Worm (Caenorhabditis elegans): ENCODE measurements around the gene srbc-29.

The srbc-29 gene

DNA sequence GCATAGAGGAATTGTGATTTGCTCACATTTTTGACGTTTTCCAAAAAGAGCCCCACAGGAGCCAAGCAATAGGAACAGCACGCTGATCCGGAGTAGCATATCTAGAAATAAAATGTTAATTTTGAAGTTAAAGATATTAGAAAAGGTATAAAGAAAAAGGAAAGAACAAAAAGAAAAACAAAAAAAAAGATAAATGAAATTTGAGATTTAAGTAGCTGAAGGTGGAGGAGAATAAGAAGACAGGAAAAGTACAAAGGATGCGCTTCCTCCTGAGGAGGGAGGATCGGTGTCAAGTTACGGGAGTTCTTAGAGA lies 25.9 kb downstream of the srbc-29 start, which contains the start of gene cfz-2:
cfz-2 (minus strand) TSS at position 101 of the 313 bp plus-strand sequence.
- TF ChIP-seq cnd-1 (tag; optimal IDR thresholded peaks at IDR 0.05) (no peak), lin-32 (GFP tag; optimal IDR thresholded peaks at IDR 0.05) (no peak), ceh-83 (GFP tag; optimal IDR thresholded peaks at IDR 0.05) (no peak), elt-1 (tag; optimal IDR thresholded peaks at IDR 0.05; ENCODE audit: borderline replicate concordance, insufficient read depth) (no peak), nhr-2 (tag; optimal IDR thresholded peaks at IDR 0.05) (no peak), ces-1 (GFP tag; optimal IDR thresholded peaks at IDR 0.05) (no peak)

DNA sequence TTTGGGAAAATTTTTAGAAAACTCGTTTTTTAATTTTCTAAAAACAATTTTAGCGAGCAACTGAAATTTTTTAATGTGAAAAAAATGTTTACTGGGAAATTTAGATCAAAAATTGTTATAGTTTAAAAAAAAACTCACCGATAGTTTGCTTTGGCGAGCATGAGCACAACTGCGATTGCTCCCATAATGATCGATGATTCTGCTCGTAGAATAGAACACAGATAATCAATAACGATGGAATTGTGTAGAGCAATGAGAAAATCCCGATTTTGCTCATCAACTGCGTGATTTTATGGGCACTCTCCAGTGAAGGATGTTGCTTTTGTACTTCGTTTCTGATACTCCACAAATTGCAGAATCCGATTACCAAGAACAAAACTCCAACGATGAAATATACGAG lies 28.1 kb downstream of the srbc-29 start:
- TF ChIP-seq lin-13 (tag; optimal IDR thresholded peaks at IDR 0.05) (no peak), nhr-76 (tag; optimal IDR thresholded peaks at IDR 0.05) (no peak), unc-62 (GFP tag; optimal IDR thresholded peaks at IDR 0.05) (no peak), sptf-1 (tag; optimal IDR thresholded peaks at IDR 0.05) (no peak), ces-1 (GFP tag; optimal IDR thresholded peaks at IDR 0.05) (no peak), lsy-2 (tag; optimal IDR thresholded peaks at IDR 0.05) (no peak), tbx-8 (GFP tag; optimal IDR thresholded peaks at IDR 0.05) (no peak), nhr-237 (tag; optimal IDR thresholded peaks at IDR 0.05) (no peak)

DNA sequence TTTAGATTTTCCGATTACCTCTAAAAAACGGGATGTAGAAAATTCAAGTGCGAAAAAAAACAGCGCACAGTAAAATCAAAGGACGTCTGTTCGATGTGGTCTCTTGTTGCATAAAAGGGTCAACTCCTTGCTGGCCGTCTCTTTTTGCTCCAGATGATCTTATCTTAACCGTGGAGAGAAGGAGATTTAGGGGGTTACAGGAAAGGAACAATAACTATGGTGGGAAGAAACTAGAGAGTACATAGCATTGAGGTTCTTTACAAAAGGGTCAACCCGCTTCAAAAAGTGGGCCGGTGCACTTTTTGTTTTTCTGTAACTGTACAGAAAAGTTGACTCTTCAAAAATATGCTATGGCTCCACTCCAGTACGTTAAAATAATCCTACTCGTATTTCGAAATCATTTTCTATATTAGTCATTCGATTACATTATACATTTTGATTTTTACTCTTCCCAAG lies 39.1 kb downstream of the srbc-29 start, which contains the start of the genes T20D4.19 and srj-9:
T20D4.19 (minus strand) TSS at position 101 of the 456 bp plus-strand sequence.
srj-9 (plus strand) TSS at position 406 of the 456 bp plus-strand sequence.
- TF ChIP-seq nhr-2 (tag; optimal IDR thresholded peaks at IDR 0.05): peak; percentile 31
- TF ChIP-seq M03D4.4 (tag; optimal IDR thresholded peaks at IDR 0.05): no peak

DNA sequence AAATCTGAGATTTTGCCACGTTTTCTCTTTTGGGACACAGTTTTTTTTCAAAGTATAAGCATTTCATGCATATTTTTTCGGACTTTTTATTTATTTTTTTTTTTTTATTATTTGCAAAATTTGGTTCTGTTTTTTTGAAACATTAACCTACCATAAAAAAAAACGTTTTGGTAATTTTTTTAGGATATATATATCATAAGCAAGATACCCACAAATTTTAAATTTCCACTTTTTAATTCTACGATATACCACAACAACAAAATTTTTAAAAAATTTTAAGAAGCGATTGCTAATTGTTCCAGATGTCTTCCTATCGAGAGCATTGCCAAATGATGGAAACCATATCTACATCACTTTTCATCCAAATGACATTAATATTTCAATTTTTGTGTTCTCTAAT lies 42.0 kb downstream of the srbc-29 start, which contains the start of gene srab-20:
srab-20 (plus strand) TSS at position 301 of the 400 bp plus-strand sequence.
- no peak for TF ChIP-seq tbx-8 (GFP tag; optimal IDR thresholded peaks at IDR 0.05)
- no peak for TF ChIP-seq unc-62 (GFP tag; optimal IDR thresholded peaks at IDR 0.05)
- no peak for TF ChIP-seq snpc-4 (tag; optimal IDR thresholded peaks at IDR 0.05)
- TF ChIP-seq nhr-28 (tag; optimal IDR thresholded peaks at IDR 0.05): no peak
- no peak for TF ChIP-seq ceh-43 (GFP tag; optimal IDR thresholded peaks at IDR 0.05)

DNA sequence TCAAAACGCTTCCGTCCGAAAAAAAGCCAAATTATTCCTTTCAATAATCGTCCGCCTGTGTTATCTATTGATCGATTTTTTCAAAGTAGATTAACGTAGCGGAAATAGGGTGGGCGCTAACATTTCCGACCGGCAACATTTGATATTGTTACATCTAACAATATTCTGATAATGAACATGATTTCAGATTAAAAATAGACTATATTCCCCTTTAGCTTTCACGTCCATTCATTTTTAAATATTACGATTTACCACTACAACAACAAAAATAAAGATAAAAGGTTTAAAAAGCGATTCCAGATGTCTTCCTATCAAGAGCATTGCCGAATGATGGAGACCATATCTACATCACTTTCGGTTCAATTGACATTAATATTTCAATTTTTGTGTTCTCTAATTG lies 44.6 kb downstream of the srbc-29 start, which contains the start of gene srab-22:
srab-22 (plus strand) TSS at position 301 of the 400 bp plus-strand sequence.
- no peak for TF ChIP-seq flh-1 (GFP tag; optimal IDR thresholded peaks at IDR 0.05)
- TF ChIP-seq pha-4 (tag; optimal IDR thresholded peaks at IDR 0.05): no peak
- TF ChIP-seq ceh-39 (tag; optimal IDR thresholded peaks at IDR 0.05): no peak
- no peak for TF ChIP-seq sptf-1 (tag; optimal IDR thresholded peaks at IDR 0.05)
- no peak for TF ChIP-seq unc-62 (GFP tag; optimal IDR thresholded peaks at IDR 0.05)

DNA sequence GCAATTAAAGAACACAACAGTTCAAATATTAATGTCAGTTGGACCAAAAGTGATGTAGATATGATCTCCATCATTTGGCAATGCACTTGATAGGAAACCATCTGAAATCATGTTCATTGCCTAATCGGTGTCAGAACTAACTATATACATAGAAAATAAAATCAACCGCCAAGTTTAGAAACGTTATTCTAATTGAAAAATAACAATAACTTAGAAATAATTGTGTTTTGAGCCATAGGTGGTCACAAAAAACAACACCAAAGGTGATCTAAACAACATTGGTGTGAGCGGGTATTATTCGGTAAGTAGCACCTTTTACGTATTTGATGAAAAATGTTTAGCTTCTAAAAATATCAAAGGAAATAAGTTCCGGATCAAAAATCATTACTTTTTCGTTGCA lies 46.3 kb downstream of the srbc-29 start, which contains the start of gene srab-21:
srab-21 (minus strand) TSS at position 101 of the 400 bp plus-strand sequence.
- TF ChIP-seq elt-1 (tag; optimal IDR thresholded peaks at IDR 0.05; ENCODE audit: borderline replicate concordance, insufficient read depth) (no peak), mab-5 (tag; optimal IDR thresholded peaks at IDR 0.05) (no peak), ceh-83 (GFP tag; optimal IDR thresholded peaks at IDR 0.05) (no peak), nhr-28 (tag; optimal IDR thresholded peaks at IDR 0.05) (no peak), M03D4.4 (tag; optimal IDR thresholded peaks at IDR 0.05) (no peak), ztf-11 (tag; optimal IDR thresholded peaks at IDR 0.05) (no peak), nhr-12 (tag; optimal IDR thresholded peaks at IDR 0.05) (no peak)
